Fruit fly (Drosophila melanogaster) whole organism, embryonic: ENCODE data around the gene Cpr23B.

ENCODE experiments used
- Abd-B ChIP-seq: fragments of 200-800 bp; sonication (Bioruptor generic); optimal IDR thresholded peaks from 2 replicates; lab custom pipeline; 2018; ENCODE audit warnings: missing biosample characterization, mild to moderate bottlenecking, missing genetic modification characterization, moderate library complexity
- CG1024 ChIP-seq: fragments of 200-800 bp; sonication (Bioruptor generic); IDR thresholded peaks from 2 replicates; pipeline ENCODE4 v1.3.6; 2022; ENCODE audit warnings: missing biosample characterization, missing genetic modification characterization
- CG10979 ChIP-seq: fragments of 200-800 bp; sonication (Bioruptor generic); optimal IDR thresholded peaks from 2 replicates; lab custom pipeline; 2018; ENCODE audit warnings: missing biosample characterization, mild to moderate bottlenecking, missing genetic modification characterization, moderate library complexity
- CG11560 ChIP-seq: fragments of 200-800 bp; sonication (Bioruptor generic); IDR thresholded peaks from 3 replicates; pipeline ENCODE4 v1.3.6; 2022; ENCODE audit warnings: missing biosample characterization, missing genetic modification characterization
- CG13624 ChIP-seq: fragments of 200-800 bp; sonication (Bioruptor generic); optimal IDR thresholded peaks from 2 replicates; lab custom pipeline; 2016; ENCODE audit warnings: missing biosample characterization, missing genetic modification characterization
- CG14441 ChIP-seq: fragments of 200-800 bp; sonication (Bioruptor generic); IDR thresholded peaks from 2 replicates; pipeline ENCODE4 v1.3.6; 2022; ENCODE audit warnings: missing biosample characterization, missing genetic modification characterization
- CG14710 ChIP-seq: fragments of 200-800 bp; sonication (Bioruptor generic); optimal IDR thresholded peaks from 3 replicates; lab custom pipeline; 2019; ENCODE audit warnings: missing biosample characterization, mild to moderate bottlenecking, missing genetic modification characterization, moderate library complexity
- CG15073 ChIP-seq: fragments of 200-800 bp; sonication (Bioruptor generic); optimal IDR thresholded peaks from 2 replicates; lab custom pipeline; 2016; ENCODE audit warnings: missing biosample characterization, missing genetic modification characterization
- CG16815 ChIP-seq: fragments of 200-800 bp; sonication (Bioruptor generic); optimal IDR thresholded peaks from 3 replicates; lab custom pipeline; 2017; ENCODE audit warnings: missing biosample characterization, mild to moderate bottlenecking, missing genetic modification characterization
- CG17568 ChIP-seq: fragments of 200-800 bp; sonication (Bioruptor generic); optimal IDR thresholded peaks from 2 replicates; lab custom pipeline; 2018; ENCODE audit warnings: missing biosample characterization, mild to moderate bottlenecking, missing genetic modification characterization, moderate library complexity
- CG31224 ChIP-seq: fragments of 200-800 bp; sonication (Bioruptor generic); IDR thresholded peaks from 2 replicates; pipeline ENCODE4 v1.3.6; 2022; ENCODE audit warnings: missing biosample characterization, missing genetic modification characterization
- CG32767 ChIP-seq: fragments of 200-800 bp; sonication (Bioruptor generic); IDR thresholded peaks from 2 replicates; pipeline ENCODE4 v1.3.6; 2022; ENCODE audit warnings: missing biosample characterization, missing genetic modification characterization
- CG33557 ChIP-seq: fragments of 200-800 bp; sonication (Bioruptor generic); optimal IDR thresholded peaks from 2 replicates; lab custom pipeline; 2019; ENCODE audit warnings: missing biosample characterization, mild to moderate bottlenecking, missing genetic modification characterization, moderate library complexity
- CG4707 ChIP-seq: fragments of 200-800 bp; sonication (Bioruptor generic); optimal IDR thresholded peaks from 2 replicates; lab custom pipeline; 2018; ENCODE audit warnings: missing biosample characterization, mild to moderate bottlenecking, missing genetic modification characterization, moderate library complexity
- CG4730 ChIP-seq: fragments of 200-800 bp; sonication (Bioruptor generic); IDR thresholded peaks from 2 replicates; pipeline ENCODE4 v1.3.6; 2022; ENCODE audit warnings: missing biosample characterization, missing genetic modification characterization
- CG6765 ChIP-seq: fragments of 200-800 bp; sonication (Bioruptor generic); optimal IDR thresholded peaks from 3 replicates; lab custom pipeline; 2017; ENCODE audit warnings: missing biosample characterization, mild to moderate bottlenecking, missing genetic modification characterization
- CG7786 ChIP-seq: fragments of 200-800 bp; sonication (Bioruptor generic); optimal IDR thresholded peaks from 2 replicates; lab custom pipeline; 2016; ENCODE audit warnings: missing biosample characterization, missing genetic modification characterization
- CG7963 ChIP-seq: fragments of 200-800 bp; sonication (Bioruptor generic); IDR thresholded peaks from 3 replicates; pipeline ENCODE4 v1.3.6; 2022; ENCODE audit warnings: missing biosample characterization, missing genetic modification characterization; ENCODE audit not compliant: partially characterized antibody
- CG9437 ChIP-seq: fragments of 200-800 bp; sonication (Bioruptor generic); optimal IDR thresholded peaks from 2 replicates; lab custom pipeline; 2018; ENCODE audit warnings: missing biosample characterization, mild to moderate bottlenecking, missing genetic modification characterization
- Camta ChIP-seq: fragments of 200-800 bp; sonication (Bioruptor generic); optimal IDR thresholded peaks from 2 replicates; lab custom pipeline; 2016; ENCODE audit warnings: missing biosample characterization, missing genetic modification characterization
- Dp ChIP-seq: fragments of 200-800 bp; sonication (Bioruptor generic); optimal IDR thresholded peaks from 2 replicates; lab custom pipeline; 2018; ENCODE audit warnings: missing biosample characterization, mild to moderate bottlenecking, missing genetic modification characterization, moderate library complexity
- Eip74EF ChIP-seq, 2 experiments: fragments of 200-800 bp in 1 of 2; fragments of >200 bp in 1 of 2; sonication (Bioruptor generic) in 1 of 2; optimal IDR thresholded peaks; 2 replicates each; lab custom pipeline; 2017 to 2019; ENCODE audit warnings: missing biosample characterization in 2 of 2, missing genetic modification characterization in 2 of 2, mild to moderate bottlenecking in 1 of 2, moderate library complexity in 1 of 2
- Ets65A ChIP-seq: fragments of 200-800 bp; sonication (Bioruptor generic); peaks from one replicate; lab custom pipeline; 2016; ENCODE audit warnings: missing biosample characterization, missing genetic modification characterization
- HHEX ChIP-seq: fragments of 200-800 bp; sonication (Bioruptor generic); optimal IDR thresholded peaks from 3 replicates; lab custom pipeline; 2017; ENCODE audit warnings: missing biosample characterization, mild to moderate bottlenecking, missing genetic modification characterization, missing genetic modification reagents
- Lhr ChIP-seq: fragments of 200-800 bp; sonication (Bioruptor generic); optimal IDR thresholded peaks from 3 replicates; lab custom pipeline; 2017; ENCODE audit warnings: mild to moderate bottlenecking, missing biosample characterization, missing genetic modification reagents, missing genetic modification characterization
- NFAT ChIP-seq: fragments of 200-800 bp; sonication (Bioruptor generic); IDR thresholded peaks from 2 replicates; pipeline ENCODE4 v1.3.6; 2022; ENCODE audit warnings: missing biosample characterization, missing genetic modification characterization
- Nf-YA ChIP-seq: fragments of 200-800 bp; sonication (Bioruptor generic); IDR thresholded peaks from 2 replicates; pipeline ENCODE4 v1.3.6; 2022; ENCODE audit warnings: missing biosample characterization, missing genetic modification characterization
- Optix ChIP-seq: fragments of 200-800 bp; sonication (Bioruptor generic); IDR thresholded peaks from 3 replicates; pipeline ENCODE4 v1.3.6; 2022; ENCODE audit warnings: missing biosample characterization, missing genetic modification characterization
- Ravus ChIP-seq: fragments of 200-800 bp; sonication (Bioruptor generic); IDR thresholded peaks from 2 replicates; pipeline ENCODE4 v1.3.6; 2022; ENCODE audit warnings: missing biosample characterization, missing genetic modification characterization
- Sin3A ChIP-seq: fragments of >200 bp; optimal IDR thresholded peaks from 2 replicates; lab custom pipeline; 2018
- Xbp1 ChIP-seq: fragments of 200-800 bp; sonication (Bioruptor generic); optimal IDR thresholded peaks from 3 replicates; lab custom pipeline; 2016; ENCODE audit warnings: missing biosample characterization, mild to moderate bottlenecking, missing genetic modification characterization
- aop ChIP-seq: fragments of 200-800 bp; sonication (Bioruptor generic); IDR thresholded peaks from 2 replicates; pipeline ENCODE4 v1.3.6; 2022; ENCODE audit warnings: missing biosample characterization, missing genetic modification characterization
- br ChIP-seq: fragments of >200 bp; optimal IDR thresholded peaks from 2 replicates; lab custom pipeline; 2017
- ci ChIP-seq: fragments of 200-800 bp; sonication (Bioruptor generic); IDR thresholded peaks from 3 replicates; pipeline ENCODE4 v1.3.6; 2022; ENCODE audit warnings: missing biosample characterization, missing genetic modification characterization
- crol ChIP-seq: fragments of 200-800 bp; sonication (Bioruptor generic); IDR thresholded peaks from 2 replicates; pipeline ENCODE4 v1.3.6; 2022; ENCODE audit warnings: missing biosample characterization, missing genetic modification characterization
- crp ChIP-seq, 2 experiments: fragments of 200-800 bp; sonication (Bioruptor generic); optimal IDR thresholded peaks; 2 replicates in 1 of 2; 3 replicates in 1 of 2; lab custom pipeline; 2017; ENCODE audit warnings: missing biosample characterization in 2 of 2, missing genetic modification characterization in 2 of 2, mild to moderate bottlenecking in 1 of 2, moderate library complexity in 1 of 2
- da ChIP-seq: fragments of 200-800 bp; sonication (Bioruptor generic); optimal IDR thresholded peaks from 2 replicates; lab custom pipeline; 2016; ENCODE audit warnings: missing biosample characterization, missing genetic modification characterization
- dmrt99B ChIP-seq: fragments of 200-800 bp; sonication (Bioruptor generic); optimal IDR thresholded peaks from 2 replicates; lab custom pipeline; 2018; ENCODE audit warnings: missing biosample characterization, mild to moderate bottlenecking, missing genetic modification characterization, moderate library complexity
- dpn ChIP-seq, 2 experiments: fragments of 200-800 bp; sonication (Bioruptor generic); optimal IDR thresholded peaks; 3 replicates each; lab custom pipeline; 2016; ENCODE audit warnings: missing biosample characterization in 2 of 2, missing genetic modification characterization in 2 of 2
- emc ChIP-seq: fragments of 200-800 bp; sonication (Bioruptor generic); optimal IDR thresholded peaks from 2 replicates; lab custom pipeline; 2016; ENCODE audit warnings: missing biosample characterization, missing genetic modification characterization
- ems ChIP-seq: fragments of 200-800 bp; sonication (Bioruptor generic); optimal IDR thresholded peaks from 3 replicates; lab custom pipeline; 2016; ENCODE audit warnings: missing biosample characterization, missing genetic modification characterization
- rib ChIP-seq: fragments of 200-800 bp; sonication (Bioruptor generic); IDR thresholded peaks from 2 replicates; pipeline ENCODE4 v1.3.6; 2022; ENCODE audit warnings: missing biosample characterization, missing genetic modification characterization
- sc ChIP-seq, 3 experiments: fragments of >200 bp in 2 of 3; fragments of 200-800 bp in 1 of 3; sonication (Bioruptor generic) in 1 of 3; optimal IDR thresholded peaks; 2 replicates in 2 of 3; 3 replicates in 1 of 3; lab custom pipeline; 2017; ENCODE audit warnings: mild to moderate bottlenecking in 1 of 3, missing biosample characterization in 1 of 3, missing genetic modification characterization in 1 of 3, missing genetic modification reagents in 1 of 3
- slbo ChIP-seq: fragments of 200-800 bp; sonication (Bioruptor generic); IDR thresholded peaks from 2 replicates; pipeline ENCODE4 v1.3.6; 2022; ENCODE audit warnings: missing biosample characterization, missing genetic modification characterization
- slou ChIP-seq: fragments of 200-800 bp; sonication (Bioruptor generic); optimal IDR thresholded peaks from 3 replicates; lab custom pipeline; 2016; ENCODE audit warnings: missing biosample characterization, missing genetic modification characterization
- tap ChIP-seq: fragments of 200-800 bp; optimal IDR thresholded peaks from 3 replicates; lab custom pipeline; 2019; ENCODE audit warnings: missing biosample characterization, mild to moderate bottlenecking, missing genetic modification characterization, moderate library complexity
- tll ChIP-seq, 2 experiments: fragments of 200-800 bp in 1 of 2; fragments of >200 bp in 1 of 2; sonication (Bioruptor generic) in 1 of 2; optimal IDR thresholded peaks; 2 replicates each; lab custom pipeline; 2017 to 2019; ENCODE audit warnings: missing biosample characterization in 2 of 2, missing genetic modification characterization in 2 of 2, mild to moderate bottlenecking in 1 of 2, moderate library complexity in 1 of 2
- vfl ChIP-seq: fragments of 200-800 bp; sonication (Bioruptor generic); optimal IDR thresholded peaks from 2 replicates; lab custom pipeline; 2016; ENCODE audit warnings: missing biosample characterization, missing genetic modification characterization
- vvl ChIP-seq: fragments of 200-800 bp; sonication (Bioruptor generic); IDR thresholded peaks from 2 replicates; pipeline ENCODE4 v1.3.6; 2022; ENCODE audit warnings: missing biosample characterization, missing genetic modification characterization
- yki ChIP-seq: fragments of >200 bp; optimal IDR thresholded peaks from 3 replicates; lab custom pipeline; 2018
- z ChIP-seq: fragments of 200-800 bp; sonication (Bioruptor generic); IDR thresholded peaks from 3 replicates; pipeline ENCODE4 v1.3.6; 2022; ENCODE audit warnings: missing biosample characterization, missing genetic modification characterization

Gene Cpr23B

dm6 chr2L:2861140-2861884 is 23.1 kb downstream of the Cpr23B start (continued):
- TF ChIP-seq CG1024 (GFP tag; lab: Robert Waterston, UW) = no peak
- no peak for TF ChIP-seq ems (GFP tag; lab: Kevin White, UChicago)
- no peak for TF ChIP-seq CG32767 (GFP tag; lab: Robert Waterston, UW)
- no peak for TF ChIP-seq tap (tag; lab: Kevin White, UChicago)
- no peak for TF ChIP-seq CG7786 (GFP tag; lab: Kevin White, UChicago)
- no peak for TF ChIP-seq CG11560 (tag; lab: Robert Waterston, UW)
- no peak for TF ChIP-seq CG15073 (GFP tag; lab: Kevin White, UChicago)
- no peak for TF ChIP-seq aop
- no peak for TF ChIP-seq crp (GFP tag; optimal IDR thresholded peaks at IDR 0.05; lab: Kevin White, UChicago)
- TF ChIP-seq Optix (GFP tag; lab: Robert Waterston, UW) = no peak
- peak; percentile 2 for TF ChIP-seq CG17568
- TF ChIP-seq CG6765 (GFP tag; lab: Kevin White, UChicago) = no peak
- no peak for TF ChIP-seq slou (GFP tag; lab: Kevin White, UChicago)
- TF ChIP-seq z = peak; percentile 94
- TF ChIP-seq br (lab: Kevin White, UChicago) = no peak
- TF ChIP-seq Eip74EF (GFP tag; optimal IDR thresholded peaks at IDR 0.05; lab: Kevin White, UChicago) = no peak
- TF ChIP-seq CG16815 (GFP tag; lab: Kevin White, UChicago) = no peak
- TF ChIP-seq Nf-YA (GFP tag; lab: Robert Waterston, UW) = no peak
- no peak for TF ChIP-seq dpn (GFP tag; optimal IDR thresholded peaks at IDR 0.05; lab: Kevin White, UChicago)
- TF ChIP-seq yki (lab: Kevin White, UChicago) = no peak
- TF ChIP-seq Sin3A (lab: Kevin White, UChicago) = no peak
- TF ChIP-seq emc (GFP tag; lab: Kevin White, UChicago) = no peak
- TF ChIP-seq Xbp1 (GFP tag; lab: Kevin White, UChicago) = no peak
- no peak for TF ChIP-seq CG14441 (GFP tag; lab: Robert Waterston, UW)
- no peak for TF ChIP-seq tll (GFP tag; optimal IDR thresholded peaks at IDR 0.05; lab: Kevin White, UChicago)
- no peak for TF ChIP-seq sc (optimal IDR thresholded peaks at IDR 0.05; lab: Kevin White, UChicago)
- no peak for TF ChIP-seq sc (GFP tag; optimal IDR thresholded peaks at IDR 0.05; lab: Kevin White, UChicago)
- no peak for TF ChIP-seq CG4730
- no peak for TF ChIP-seq Abd-B (GFP tag; lab: Kevin White, UChicago)
- no peak for TF ChIP-seq CG7963 (GFP tag; lab: Robert Waterston, UW)
- no peak for TF ChIP-seq CG31224 (GFP tag; lab: Robert Waterston, UW)
- TF ChIP-seq rib = no peak
- TF ChIP-seq CG10979 = no peak
- TF ChIP-seq NFAT (GFP tag; lab: Robert Waterston, UW) = no peak
- TF ChIP-seq Lhr (GFP tag; lab: Kevin White, UChicago) = no peak
- TF ChIP-seq CG4707 (GFP tag; lab: Kevin White, UChicago) = peak; percentile 43
- no peak for TF ChIP-seq Ets65A
- no peak for TF ChIP-seq Camta (GFP tag; lab: Kevin White, UChicago)
- TF ChIP-seq Ravus (GFP tag; lab: Robert Waterston, UW) = no peak
- peak; percentile 15 for TF ChIP-seq CG33557 (GFP tag; lab: Kevin White, UChicago)
- TF ChIP-seq slbo (GFP tag; lab: Robert Waterston, UW) = no peak
- TF ChIP-seq Dp (GFP tag; lab: Kevin White, UChicago) = no peak
- no peak for TF ChIP-seq CG13624
- TF ChIP-seq CG14710 (tag; lab: Kevin White, UChicago) = no peak
- peak; percentile 77 for TF ChIP-seq ci
- no peak for TF ChIP-seq dmrt99B (tag; lab: Kevin White, UChicago)
- no peak for TF ChIP-seq crol (GFP tag; lab: Robert Waterston, UW)
- TF ChIP-seq HHEX (GFP tag; lab: Kevin White, UChicago) = no peak
- TF ChIP-seq vvl = peak; percentile 43; the same call in 1 of the 2 replicates
- TF ChIP-seq vfl = no peak
- no peak for TF ChIP-seq da (GFP tag; lab: Kevin White, UChicago)
- no peak for TF ChIP-seq CG9437 (GFP tag; lab: Kevin White, UChicago)
